Fruit fly (Drosophila melanogaster) whole organism, prepupa: ENCODE results near the gene CG18063.

Experiments
- Blimp-1 ChIP-seq: fragments of 200-800 bp; sonication (Bioruptor generic); optimal IDR thresholded peaks from 3 replicates; lab custom pipeline; 2017; ENCODE audit warnings: missing biosample characterization, missing genetic modification characterization, mild to moderate bottlenecking, moderate library complexity, missing genetic modification reagents
- CG10669 ChIP-seq: fragments of 200-800 bp; sonication (Bioruptor generic); optimal IDR thresholded peaks from 3 replicates; lab custom pipeline; 2018; ENCODE audit warnings: missing biosample characterization, mild to moderate bottlenecking, missing genetic modification characterization, moderate library complexity
- CG11294 ChIP-seq: fragments of 200-800 bp; sonication (Bioruptor generic); IDR thresholded peaks from 2 replicates; pipeline ENCODE4 v1.3.6; 2022; ENCODE audit warnings: missing biosample characterization, missing genetic modification characterization
- CG11762 ChIP-seq: fragments of 200-800 bp; sonication (Bioruptor generic); optimal IDR thresholded peaks from 3 replicates; lab custom pipeline; 2016; ENCODE audit warnings: missing biosample characterization, missing genetic modification characterization; ENCODE audit not compliant: insufficient read depth
- CG15336 ChIP-seq: fragments of 200-800 bp; sonication (Bioruptor generic); IDR thresholded peaks from 2 replicates; pipeline ENCODE4 v1.3.6; 2022; ENCODE audit warnings: missing biosample characterization, missing genetic modification characterization
- CG16779 ChIP-seq: fragments of 200-800 bp; sonication (Bioruptor generic); optimal IDR thresholded peaks from 3 replicates; lab custom pipeline; 2017; ENCODE audit warnings: missing biosample characterization, mild to moderate bottlenecking, missing genetic modification characterization
- CG3032 ChIP-seq: fragments of 200-800 bp; optimal IDR thresholded peaks from 2 replicates; lab custom pipeline; 2019; ENCODE audit warnings: missing biosample characterization, mild to moderate bottlenecking, missing genetic modification characterization, moderate library complexity
- CG31627 ChIP-seq: fragments of 200-800 bp; sonication (Bioruptor generic); optimal IDR thresholded peaks from 3 replicates; lab custom pipeline; 2016; ENCODE audit warnings: missing biosample characterization, missing genetic modification characterization
- CG3919 ChIP-seq: fragments of 200-800 bp; sonication (Bioruptor generic); optimal IDR thresholded peaks from 3 replicates; lab custom pipeline; 2016; ENCODE audit warnings: missing biosample characterization, missing genetic modification characterization
- CG4318 ChIP-seq: fragments of 200-800 bp; sonication (Bioruptor generic); optimal IDR thresholded peaks from 3 replicates; lab custom pipeline; 2017; ENCODE audit warnings: missing biosample characterization, mild to moderate bottlenecking, missing genetic modification characterization
- CG6276 ChIP-seq: fragments of 200-800 bp; sonication (Bioruptor generic); optimal IDR thresholded peaks from 2 replicates; lab custom pipeline; 2017; ENCODE audit warnings: missing biosample characterization, mild to moderate bottlenecking, missing genetic modification characterization
- CG6792 ChIP-seq: fragments of 200-800 bp; sonication (Bioruptor generic); optimal IDR thresholded peaks from 3 replicates; lab custom pipeline; 2016; ENCODE audit warnings: missing biosample characterization, missing genetic modification characterization
- CG6854 ChIP-seq: fragments of 200-800 bp; sonication (Bioruptor generic); optimal IDR thresholded peaks from 2 replicates; lab custom pipeline; 2017; ENCODE audit warnings: missing biosample characterization, mild to moderate bottlenecking, missing genetic modification characterization
- CG7368 ChIP-seq: fragments of 200-800 bp; sonication (Bioruptor generic); optimal IDR thresholded peaks from 3 replicates; lab custom pipeline; 2016; ENCODE audit warnings: missing biosample characterization, missing genetic modification characterization
- CG8632 ChIP-seq: fragments of 200-800 bp; sonication (Bioruptor generic); optimal IDR thresholded peaks from 3 replicates; lab custom pipeline; 2016; ENCODE audit warnings: missing biosample characterization, missing genetic modification characterization
- CG9139 ChIP-seq: fragments of 200-800 bp; sonication (Bioruptor generic); optimal IDR thresholded peaks from 3 replicates; lab custom pipeline; 2017; ENCODE audit warnings: missing biosample characterization, mild to moderate bottlenecking, missing genetic modification characterization
- Eip75B ChIP-seq: fragments of 200-800 bp; sonication (Bioruptor generic); optimal IDR thresholded peaks from 3 replicates; lab custom pipeline; 2016; ENCODE audit warnings: missing biosample characterization, missing genetic modification characterization
- Eip78C ChIP-seq: fragments of 200-800 bp; sonication (Bioruptor generic); peaks from one replicate; lab custom pipeline; 2016; ENCODE audit warnings: missing biosample characterization, missing genetic modification characterization
- Eip93F ChIP-seq: fragments of 200-800 bp; sonication (Bioruptor generic); optimal IDR thresholded peaks from 2 replicates; lab custom pipeline; 2016; ENCODE audit warnings: missing biosample characterization, mild to moderate bottlenecking, missing genetic modification characterization
- Ets21C ChIP-seq: fragments of 200-800 bp; sonication (Bioruptor generic); optimal IDR thresholded peaks from 3 replicates; lab custom pipeline; 2016; ENCODE audit warnings: missing biosample characterization, missing genetic modification characterization
- Ets96B ChIP-seq: fragments of 200-800 bp; optimal IDR thresholded peaks from 2 replicates; lab custom pipeline; 2019; ENCODE audit warnings: missing biosample characterization, mild to moderate bottlenecking, missing genetic modification characterization, moderate library complexity
- Gug ChIP-seq: fragments of 200-800 bp; sonication (Bioruptor generic); IDR thresholded peaks from 2 replicates; pipeline ENCODE4 v1.3.6; 2022; ENCODE audit warnings: missing biosample characterization, missing genetic modification characterization
- Hr38 ChIP-seq: sonication (Bioruptor generic); optimal IDR thresholded peaks from 2 replicates; lab custom pipeline; 2016; ENCODE audit warnings: missing biosample characterization, missing genetic modification characterization
- Hr39 ChIP-seq: fragments of 200-800 bp; sonication (Bioruptor generic); optimal IDR thresholded peaks from 2 replicates; lab custom pipeline; 2016; ENCODE audit warnings: missing biosample characterization, missing genetic modification characterization
- Hr4 ChIP-seq: fragments of 200-800 bp; sonication (Bioruptor generic); optimal IDR thresholded peaks from 3 replicates; lab custom pipeline; 2016; ENCODE audit warnings: missing biosample characterization, missing genetic modification characterization
- Lpt ChIP-seq: fragments of 200-800 bp; sonication (Bioruptor generic); optimal IDR thresholded peaks from 3 replicates; lab custom pipeline; 2016; ENCODE audit warnings: missing biosample characterization, missing genetic modification characterization
- Met ChIP-seq: fragments of 200-800 bp; sonication (Bioruptor generic); optimal IDR thresholded peaks from 3 replicates; lab custom pipeline; 2016; ENCODE audit warnings: missing biosample characterization, missing genetic modification characterization
- Smox ChIP-seq: fragments of 200-800 bp; sonication (Bioruptor generic); optimal IDR thresholded peaks from 3 replicates; lab custom pipeline; 2016; ENCODE audit warnings: missing biosample characterization, missing genetic modification characterization
- Sox102F ChIP-seq: fragments of 200-800 bp; sonication (Bioruptor generic); optimal IDR thresholded peaks from 2 replicates; lab custom pipeline; 2016; ENCODE audit warnings: missing biosample characterization, mild to moderate bottlenecking, missing genetic modification characterization
- Sox14 ChIP-seq: fragments of 200-800 bp; sonication (Bioruptor generic); optimal IDR thresholded peaks from 3 replicates; lab custom pipeline; 2016; ENCODE audit warnings: missing biosample characterization, missing genetic modification characterization
- Sox15 ChIP-seq: fragments of 200-800 bp; sonication (Bioruptor generic); optimal IDR thresholded peaks from 3 replicates; lab custom pipeline; 2016; ENCODE audit warnings: missing biosample characterization, missing genetic modification characterization
- dsx ChIP-seq: fragments of 200-800 bp; optimal IDR thresholded peaks from 3 replicates; lab custom pipeline; 2019; ENCODE audit warnings: missing biosample characterization, mild to moderate bottlenecking, missing genetic modification characterization, moderate library complexity; ENCODE audit not compliant: poor library complexity, severe bottlenecking
- esn ChIP-seq: fragments of 200-800 bp; sonication (Bioruptor generic); optimal IDR thresholded peaks from 2 replicates; lab custom pipeline; 2016; ENCODE audit warnings: missing biosample characterization, mild to moderate bottlenecking, missing genetic modification characterization, moderate library complexity
- fd59A ChIP-seq: fragments of 200-800 bp; sonication (Bioruptor generic); optimal IDR thresholded peaks from 2 replicates; lab custom pipeline; 2017; ENCODE audit warnings: missing biosample characterization, mild to moderate bottlenecking, missing genetic modification characterization, missing genetic modification reagents
- fd85E ChIP-seq: fragments of 200-800 bp; sonication (Bioruptor generic); optimal IDR thresholded peaks from 3 replicates; lab custom pipeline; 2016; ENCODE audit warnings: missing biosample characterization, missing genetic modification characterization
- fkh ChIP-seq: fragments of 200-800 bp; sonication (Bioruptor generic); optimal IDR thresholded peaks from 3 replicates; lab custom pipeline; 2017; ENCODE audit warnings: missing biosample characterization, mild to moderate bottlenecking, missing genetic modification characterization, moderate library complexity
- lz ChIP-seq: fragments of 200-800 bp; sonication (Bioruptor generic); optimal IDR thresholded peaks from 3 replicates; lab custom pipeline; 2016; ENCODE audit warnings: missing biosample characterization, missing genetic modification characterization
- net ChIP-seq: fragments of 200-800 bp; sonication (Bioruptor generic); optimal IDR thresholded peaks from 3 replicates; lab custom pipeline; 2016; ENCODE audit warnings: missing biosample characterization, missing genetic modification characterization
- pdm3 ChIP-seq: fragments of 200-800 bp; sonication (Bioruptor generic); optimal IDR thresholded peaks from 3 replicates; lab custom pipeline; 2016; ENCODE audit warnings: missing biosample characterization, missing genetic modification characterization
- salr ChIP-seq, 2 experiments: fragments of 200-800 bp; sonication (Bioruptor generic); optimal IDR thresholded peaks; 3 replicates each; lab custom pipeline; 2016 to 2018; ENCODE audit warnings: missing biosample characterization in 2 of 2, missing genetic modification characterization in 2 of 2, mild to moderate bottlenecking in 1 of 2
- spab ChIP-seq: fragments of 200-800 bp; sonication (Bioruptor generic); optimal IDR thresholded peaks from 2 replicates; lab custom pipeline; 2017; ENCODE audit warnings: missing biosample characterization, mild to moderate bottlenecking, missing genetic modification characterization, missing genetic modification reagents
- ss ChIP-seq, 2 experiments: fragments of 200-800 bp; sonication (Bioruptor generic); optimal IDR thresholded peaks; 2 replicates in 1 of 2; 3 replicates in 1 of 2; lab custom pipeline; 2017 to 2018; ENCODE audit warnings: mild to moderate bottlenecking in 2 of 2, missing biosample characterization in 2 of 2, missing genetic modification characterization in 2 of 2, moderate library complexity in 1 of 2
- svp ChIP-seq: fragments of 200-800 bp; sonication (Bioruptor generic); peaks from one replicate; lab custom pipeline; 2016; ENCODE audit warnings: missing biosample characterization, missing genetic modification characterization
- vri ChIP-seq: fragments of 200-800 bp; sonication (Bioruptor generic); optimal IDR thresholded peaks from 3 replicates; lab custom pipeline; 2016; ENCODE audit warnings: missing biosample characterization, mild to moderate bottlenecking, missing genetic modification characterization

CG18063 gene

DNA sequence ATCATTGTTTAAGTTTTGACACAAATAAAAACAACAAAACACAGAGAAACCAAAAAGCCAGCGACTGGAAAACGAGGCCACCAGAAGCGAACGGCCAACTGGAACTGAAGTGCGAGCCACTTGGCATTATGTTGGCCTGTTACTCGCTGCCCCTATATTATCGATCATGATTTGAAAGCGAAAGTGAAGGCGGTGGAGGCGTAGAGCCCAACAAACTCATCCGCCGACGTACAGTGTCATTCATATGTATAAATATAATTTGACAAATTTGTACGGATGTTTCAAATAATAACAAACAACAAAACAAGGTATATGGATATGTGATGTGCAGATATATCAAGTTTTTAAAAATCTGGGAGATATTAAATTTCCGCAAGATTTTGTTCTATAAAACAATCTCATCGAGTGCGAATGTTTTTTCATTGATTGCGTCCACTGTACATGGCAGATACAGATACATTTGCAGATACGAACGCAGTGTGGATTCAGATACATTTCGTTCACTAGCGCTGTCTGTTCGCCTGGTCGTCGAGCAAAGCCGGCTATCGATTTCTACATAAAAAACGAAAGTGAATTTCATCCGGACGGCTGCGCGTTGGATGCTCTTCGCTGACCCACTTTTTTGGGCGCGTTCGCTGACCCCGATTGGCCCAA lies 46.6 kb upstream of the CG18063 start (continued):
- TF ChIP-seq CG9139 (GFP tag; lab: Kevin White, UChicago): peak; percentile 73
- peak; percentile 22 for TF ChIP-seq Hr38 (GFP tag; lab: Kevin White, UChicago)
- TF ChIP-seq lz (GFP tag; lab: Kevin White, UChicago): peak; percentile 99
- TF ChIP-seq CG8632: peak; percentile 96
- TF ChIP-seq Ets96B (tag; lab: Kevin White, UChicago): peak; percentile 96
- TF ChIP-seq CG4318 (GFP tag; lab: Kevin White, UChicago): peak; percentile 89
- peak; percentile 97 for TF ChIP-seq fd59A (GFP tag; lab: Kevin White, UChicago)
- peak; percentile 97 for TF ChIP-seq Eip75B (GFP tag; lab: Kevin White, UChicago)
- TF ChIP-seq Met: peak; percentile 97
- peak; percentile 94 for TF ChIP-seq CG11762 (GFP tag; lab: Kevin White, UChicago)
- TF ChIP-seq CG6276: peak; percentile 83
- peak; percentile 97 for TF ChIP-seq Ets21C (GFP tag; lab: Kevin White, UChicago)
- peak; percentile 97 for TF ChIP-seq CG6792 (GFP tag; lab: Kevin White, UChicago)
- TF ChIP-seq CG7368 (GFP tag; lab: Kevin White, UChicago): peak; percentile 95
- peak; percentile 95 for TF ChIP-seq CG3919
- peak; percentile 98 for TF ChIP-seq pdm3 (GFP tag; lab: Kevin White, UChicago)
- peak; percentile 89 to 92 for TF ChIP-seq ss (GFP tag; optimal IDR thresholded peaks at IDR 0.05; lab: Kevin White, UChicago)
- TF ChIP-seq Sox102F (GFP tag; lab: Kevin White, UChicago): peak; percentile 98
- TF ChIP-seq CG3032 (tag; lab: Kevin White, UChicago): peak; percentile 92
- TF ChIP-seq Lpt (GFP tag; lab: Kevin White, UChicago): peak; percentile 92
- peak; percentile 92 for TF ChIP-seq salr (GFP tag; optimal IDR thresholded peaks at IDR 0.05; lab: Kevin White, UChicago)
- TF ChIP-seq CG10669 (GFP tag; lab: Kevin White, UChicago): peak; percentile 95

DNA sequence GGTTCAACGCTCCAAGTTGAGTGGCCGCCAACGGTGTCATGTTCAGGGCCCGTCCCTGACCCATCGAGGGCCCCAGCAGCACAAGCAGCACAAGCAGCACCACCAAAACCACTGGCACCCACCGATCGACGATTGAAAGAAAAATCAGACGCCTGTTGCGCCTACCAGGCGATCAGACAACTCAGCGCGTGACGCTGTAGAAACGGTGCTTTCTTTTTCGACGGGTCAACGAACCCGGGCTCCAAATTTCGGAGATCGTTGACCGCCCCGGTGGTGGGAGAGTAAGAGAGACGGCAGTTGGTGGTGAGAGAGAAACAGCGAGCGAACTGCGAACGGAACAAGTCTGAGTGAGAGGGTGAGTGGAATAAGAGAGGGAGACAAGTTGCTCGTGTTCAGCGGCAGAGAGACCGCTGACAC lies 46.1 kb upstream of the CG18063 start:
- TF ChIP-seq svp: peak; percentile 100
- TF ChIP-seq Hr39: no peak
- no peak for TF ChIP-seq fkh (GFP tag; lab: Kevin White, UChicago)
- TF ChIP-seq Eip93F (GFP tag; lab: Kevin White, UChicago): peak; percentile 84
- TF ChIP-seq Met: peak; percentile 80
- peak; percentile 98 for TF ChIP-seq Blimp-1 (GFP tag; lab: Kevin White, UChicago)
- no peak for TF ChIP-seq Hr38 (GFP tag; lab: Kevin White, UChicago)
- TF ChIP-seq Eip78C: no peak
- peak; percentile 50 for TF ChIP-seq vri
- TF ChIP-seq salr (GFP tag; optimal IDR thresholded peaks at IDR 0.05; lab: Kevin White, UChicago): no peak
- TF ChIP-seq CG6792 (GFP tag; lab: Kevin White, UChicago): no peak

DNA sequence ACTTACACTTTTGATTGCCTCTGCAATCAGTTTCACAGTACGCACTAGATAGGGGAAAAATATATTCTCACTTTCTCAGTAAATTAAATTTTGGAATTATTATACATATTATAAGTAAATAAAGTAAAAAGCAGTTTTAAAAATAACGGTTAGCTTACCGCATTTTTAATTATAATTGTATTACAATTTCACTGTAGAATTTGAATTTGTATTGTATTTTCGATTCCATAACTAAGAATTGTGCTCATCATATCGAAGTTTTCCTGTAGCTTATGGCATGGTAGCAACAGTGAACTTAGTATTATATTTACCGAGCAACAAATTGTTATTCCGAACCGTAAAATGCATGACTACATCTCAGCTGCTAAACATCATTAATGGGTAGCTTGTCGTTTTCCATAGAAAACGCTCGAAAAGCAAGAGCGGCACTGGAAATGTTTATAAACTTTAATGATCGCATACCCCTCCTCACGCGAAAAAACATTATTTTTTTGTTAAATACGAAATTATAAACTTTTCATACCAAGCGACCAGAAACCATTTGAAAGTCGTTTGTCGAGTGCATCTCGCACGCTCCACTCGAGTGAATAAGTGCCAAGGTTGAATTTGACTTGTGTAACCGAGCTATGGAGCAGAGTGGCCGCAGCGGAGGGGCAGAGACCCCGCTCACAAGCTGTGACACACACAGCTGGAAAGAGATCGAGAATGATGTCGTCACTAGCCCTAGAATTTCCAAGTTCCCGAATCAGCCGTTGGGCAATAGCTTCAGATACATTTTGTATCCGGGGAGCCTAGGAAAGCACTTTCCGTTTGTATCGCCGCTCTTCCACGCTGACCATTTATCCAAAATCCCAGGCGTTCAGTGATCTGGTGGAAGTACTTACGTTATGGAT lies 45.4 kb upstream of the CG18063 start:
- TF ChIP-seq net (GFP tag; lab: Kevin White, UChicago) (peak; percentile 85), esn (GFP tag; lab: Kevin White, UChicago) (peak; percentile 84), CG4318 (GFP tag; lab: Kevin White, UChicago) (peak; percentile 70), Sox14 (peak; percentile 45), Hr4 (peak; percentile 90), CG7368 (GFP tag; lab: Kevin White, UChicago) (peak; percentile 61), CG16779 (peak; percentile 59), dsx (GFP tag; lab: Kevin White, UChicago) (peak; percentile 34), CG6854 (no peak), CG6792 (GFP tag; lab: Kevin White, UChicago) (peak; percentile 78), CG31627 (GFP tag; lab: Kevin White, UChicago) (peak; percentile 65), Ets21C (GFP tag; lab: Kevin White, UChicago) (peak; percentile 51), salr (GFP tag; optimal IDR thresholded peaks at IDR 0.05; lab: Kevin White, UChicago) (peak in 1 of 2 experiments; percentile 79), Sox15 (GFP tag; lab: Kevin White, UChicago) (peak; percentile 77), fd85E (GFP tag; lab: Kevin White, UChicago) (no peak), CG3032 (tag; lab: Kevin White, UChicago) (peak; percentile 69), Smox (GFP tag; lab: Kevin White, UChicago) (peak; percentile 69), ss (GFP tag; optimal IDR thresholded peaks at IDR 0.05; lab: Kevin White, UChicago) (peak; percentile 10 to 42), CG11294 (GFP tag; lab: Robert Waterston, UW) (peak; percentile 80; the same call in 1 of the 2 replicates), Gug (GFP tag; lab: Robert Waterston, UW) (peak; percentile 69), CG15336 (GFP tag; lab: Robert Waterston, UW) (peak; percentile 88), spab (GFP tag; lab: Kevin White, UChicago) (no peak)
